Fruit fly (Drosophila melanogaster) whole organism, prepupa: ENCODE results near the gene CG16721.

ENCODE experiments used
- CG10631 ChIP-seq: fragments of 200-800 bp; sonication (Bioruptor generic); optimal IDR thresholded peaks from 2 replicates; lab custom pipeline; 2016; ENCODE audit warnings: missing biosample characterization, missing genetic modification characterization
- CG10669 ChIP-seq: fragments of 200-800 bp; sonication (Bioruptor generic); optimal IDR thresholded peaks from 3 replicates; lab custom pipeline; 2018; ENCODE audit warnings: missing biosample characterization, mild to moderate bottlenecking, missing genetic modification characterization, moderate library complexity
- CG11294 ChIP-seq: fragments of 200-800 bp; sonication (Bioruptor generic); IDR thresholded peaks from 2 replicates; pipeline ENCODE4 v1.3.6; 2022; ENCODE audit warnings: missing biosample characterization, missing genetic modification characterization
- CG11762 ChIP-seq: fragments of 200-800 bp; sonication (Bioruptor generic); optimal IDR thresholded peaks from 3 replicates; lab custom pipeline; 2016; ENCODE audit warnings: missing biosample characterization, missing genetic modification characterization; ENCODE audit not compliant: insufficient read depth
- CG11902 ChIP-seq: fragments of 200-800 bp; sonication (Bioruptor generic); optimal IDR thresholded peaks from 3 replicates; lab custom pipeline; 2016; ENCODE audit warnings: missing biosample characterization, missing genetic modification characterization
- CG15336 ChIP-seq: fragments of 200-800 bp; sonication (Bioruptor generic); IDR thresholded peaks from 2 replicates; pipeline ENCODE4 v1.3.6; 2022; ENCODE audit warnings: missing biosample characterization, missing genetic modification characterization
- CG1621 ChIP-seq: fragments of 200-800 bp; sonication (Bioruptor generic); optimal IDR thresholded peaks from 3 replicates; lab custom pipeline; 2018; ENCODE audit warnings: missing biosample characterization, mild to moderate bottlenecking, missing genetic modification characterization
- CG16779 ChIP-seq: fragments of 200-800 bp; sonication (Bioruptor generic); optimal IDR thresholded peaks from 3 replicates; lab custom pipeline; 2017; ENCODE audit warnings: missing biosample characterization, mild to moderate bottlenecking, missing genetic modification characterization
- CG31627 ChIP-seq: fragments of 200-800 bp; sonication (Bioruptor generic); optimal IDR thresholded peaks from 3 replicates; lab custom pipeline; 2016; ENCODE audit warnings: missing biosample characterization, missing genetic modification characterization
- CG32006 ChIP-seq: fragments of 200-800 bp; sonication (Bioruptor generic); optimal IDR thresholded peaks from 3 replicates; lab custom pipeline; 2017; ENCODE audit warnings: missing biosample characterization, mild to moderate bottlenecking, missing genetic modification characterization
- CG34406 ChIP-seq: fragments of 200-800 bp; sonication (Bioruptor generic); optimal IDR thresholded peaks from 3 replicates; lab custom pipeline; 2016; ENCODE audit warnings: missing biosample characterization, missing genetic modification characterization
- CG3919 ChIP-seq: fragments of 200-800 bp; sonication (Bioruptor generic); optimal IDR thresholded peaks from 3 replicates; lab custom pipeline; 2016; ENCODE audit warnings: missing biosample characterization, missing genetic modification characterization
- CG4318 ChIP-seq: fragments of 200-800 bp; sonication (Bioruptor generic); optimal IDR thresholded peaks from 3 replicates; lab custom pipeline; 2017; ENCODE audit warnings: missing biosample characterization, mild to moderate bottlenecking, missing genetic modification characterization
- CG6163 ChIP-seq: fragments of 200-800 bp; sonication (Bioruptor generic); IDR thresholded peaks from 3 replicates; pipeline ENCODE4 v1.3.6; 2022; ENCODE audit warnings: missing biosample characterization, missing genetic modification characterization
- CG6276 ChIP-seq: fragments of 200-800 bp; sonication (Bioruptor generic); optimal IDR thresholded peaks from 2 replicates; lab custom pipeline; 2017; ENCODE audit warnings: missing biosample characterization, mild to moderate bottlenecking, missing genetic modification characterization
- CG6792 ChIP-seq: fragments of 200-800 bp; sonication (Bioruptor generic); optimal IDR thresholded peaks from 3 replicates; lab custom pipeline; 2016; ENCODE audit warnings: missing biosample characterization, missing genetic modification characterization
- CG6808 ChIP-seq: fragments of 200-800 bp; sonication (Bioruptor generic); optimal IDR thresholded peaks from 3 replicates; lab custom pipeline; 2017; ENCODE audit warnings: missing biosample characterization, missing genetic modification characterization, mild to moderate bottlenecking, moderate library complexity, missing genetic modification reagents
- CG7368 ChIP-seq: fragments of 200-800 bp; sonication (Bioruptor generic); optimal IDR thresholded peaks from 3 replicates; lab custom pipeline; 2016; ENCODE audit warnings: missing biosample characterization, missing genetic modification characterization
- CG8119 ChIP-seq: fragments of 200-800 bp; sonication (Bioruptor generic); IDR thresholded peaks from 3 replicates; pipeline ENCODE4 v1.3.6; 2022; ENCODE audit warnings: missing biosample characterization, missing genetic modification characterization
- CG8319 ChIP-seq: fragments of 200-800 bp; sonication (Bioruptor generic); optimal IDR thresholded peaks from 3 replicates; lab custom pipeline; 2016; ENCODE audit warnings: missing biosample characterization, missing genetic modification characterization
- CG8632 ChIP-seq: fragments of 200-800 bp; sonication (Bioruptor generic); optimal IDR thresholded peaks from 3 replicates; lab custom pipeline; 2016; ENCODE audit warnings: missing biosample characterization, missing genetic modification characterization
- Eip75B ChIP-seq: fragments of 200-800 bp; sonication (Bioruptor generic); optimal IDR thresholded peaks from 3 replicates; lab custom pipeline; 2016; ENCODE audit warnings: missing biosample characterization, missing genetic modification characterization
- Eip78C ChIP-seq: fragments of 200-800 bp; sonication (Bioruptor generic); peaks from one replicate; lab custom pipeline; 2016; ENCODE audit warnings: missing biosample characterization, missing genetic modification characterization
- Eip93F ChIP-seq: fragments of 200-800 bp; sonication (Bioruptor generic); optimal IDR thresholded peaks from 2 replicates; lab custom pipeline; 2016; ENCODE audit warnings: missing biosample characterization, mild to moderate bottlenecking, missing genetic modification characterization
- Ets21C ChIP-seq: fragments of 200-800 bp; sonication (Bioruptor generic); optimal IDR thresholded peaks from 3 replicates; lab custom pipeline; 2016; ENCODE audit warnings: missing biosample characterization, missing genetic modification characterization
- Ets96B ChIP-seq: fragments of 200-800 bp; optimal IDR thresholded peaks from 2 replicates; lab custom pipeline; 2019; ENCODE audit warnings: missing biosample characterization, mild to moderate bottlenecking, missing genetic modification characterization, moderate library complexity
- Hr38 ChIP-seq: sonication (Bioruptor generic); optimal IDR thresholded peaks from 2 replicates; lab custom pipeline; 2016; ENCODE audit warnings: missing biosample characterization, missing genetic modification characterization
- Hr39 ChIP-seq: fragments of 200-800 bp; sonication (Bioruptor generic); optimal IDR thresholded peaks from 2 replicates; lab custom pipeline; 2016; ENCODE audit warnings: missing biosample characterization, missing genetic modification characterization
- Hr4 ChIP-seq: fragments of 200-800 bp; sonication (Bioruptor generic); optimal IDR thresholded peaks from 3 replicates; lab custom pipeline; 2016; ENCODE audit warnings: missing biosample characterization, missing genetic modification characterization
- Lpt ChIP-seq: fragments of 200-800 bp; sonication (Bioruptor generic); optimal IDR thresholded peaks from 3 replicates; lab custom pipeline; 2016; ENCODE audit warnings: missing biosample characterization, missing genetic modification characterization
- Met ChIP-seq: fragments of 200-800 bp; sonication (Bioruptor generic); optimal IDR thresholded peaks from 3 replicates; lab custom pipeline; 2016; ENCODE audit warnings: missing biosample characterization, missing genetic modification characterization
- OdsH ChIP-seq: fragments of 200-800 bp; sonication (Bioruptor generic); optimal IDR thresholded peaks from 3 replicates; lab custom pipeline; 2016; ENCODE audit warnings: missing biosample characterization, missing genetic modification characterization
- Smox ChIP-seq: fragments of 200-800 bp; sonication (Bioruptor generic); optimal IDR thresholded peaks from 3 replicates; lab custom pipeline; 2016; ENCODE audit warnings: missing biosample characterization, missing genetic modification characterization
- Sox102F ChIP-seq: fragments of 200-800 bp; sonication (Bioruptor generic); optimal IDR thresholded peaks from 2 replicates; lab custom pipeline; 2016; ENCODE audit warnings: missing biosample characterization, mild to moderate bottlenecking, missing genetic modification characterization
- Sox14 ChIP-seq: fragments of 200-800 bp; sonication (Bioruptor generic); optimal IDR thresholded peaks from 3 replicates; lab custom pipeline; 2016; ENCODE audit warnings: missing biosample characterization, missing genetic modification characterization
- Sox15 ChIP-seq: fragments of 200-800 bp; sonication (Bioruptor generic); optimal IDR thresholded peaks from 3 replicates; lab custom pipeline; 2016; ENCODE audit warnings: missing biosample characterization, missing genetic modification characterization
- achi ChIP-seq: fragments of 200-800 bp; sonication (Bioruptor generic); optimal IDR thresholded peaks from 3 replicates; lab custom pipeline; 2016; ENCODE audit warnings: missing biosample characterization, missing genetic modification characterization
- acj6 ChIP-seq: fragments of 200-800 bp; sonication (Bioruptor generic); optimal IDR thresholded peaks from 3 replicates; lab custom pipeline; 2016; ENCODE audit warnings: missing biosample characterization, missing genetic modification characterization
- dac ChIP-seq: fragments of 200-800 bp; sonication (Bioruptor generic); optimal IDR thresholded peaks from 2 replicates; lab custom pipeline; 2017; ENCODE audit warnings: missing biosample characterization, mild to moderate bottlenecking, missing genetic modification characterization
- eg ChIP-seq: fragments of 200-800 bp; sonication (Bioruptor generic); IDR thresholded peaks from 3 replicates; pipeline ENCODE4 v1.3.6; 2022; ENCODE audit warnings: missing biosample characterization, missing genetic modification characterization
- esn ChIP-seq: fragments of 200-800 bp; sonication (Bioruptor generic); optimal IDR thresholded peaks from 2 replicates; lab custom pipeline; 2016; ENCODE audit warnings: missing biosample characterization, mild to moderate bottlenecking, missing genetic modification characterization, moderate library complexity
- fd59A ChIP-seq: fragments of 200-800 bp; sonication (Bioruptor generic); optimal IDR thresholded peaks from 2 replicates; lab custom pipeline; 2017; ENCODE audit warnings: missing biosample characterization, mild to moderate bottlenecking, missing genetic modification characterization, missing genetic modification reagents
- fd85E ChIP-seq: fragments of 200-800 bp; sonication (Bioruptor generic); optimal IDR thresholded peaks from 3 replicates; lab custom pipeline; 2016; ENCODE audit warnings: missing biosample characterization, missing genetic modification characterization
- fkh ChIP-seq: fragments of 200-800 bp; sonication (Bioruptor generic); optimal IDR thresholded peaks from 3 replicates; lab custom pipeline; 2017; ENCODE audit warnings: missing biosample characterization, mild to moderate bottlenecking, missing genetic modification characterization, moderate library complexity
- lz ChIP-seq: fragments of 200-800 bp; sonication (Bioruptor generic); optimal IDR thresholded peaks from 3 replicates; lab custom pipeline; 2016; ENCODE audit warnings: missing biosample characterization, missing genetic modification characterization
- net ChIP-seq: fragments of 200-800 bp; sonication (Bioruptor generic); optimal IDR thresholded peaks from 3 replicates; lab custom pipeline; 2016; ENCODE audit warnings: missing biosample characterization, missing genetic modification characterization
- pdm3 ChIP-seq: fragments of 200-800 bp; sonication (Bioruptor generic); optimal IDR thresholded peaks from 3 replicates; lab custom pipeline; 2016; ENCODE audit warnings: missing biosample characterization, missing genetic modification characterization
- salr ChIP-seq, 2 experiments: fragments of 200-800 bp; sonication (Bioruptor generic); optimal IDR thresholded peaks; 3 replicates each; lab custom pipeline; 2016 to 2018; ENCODE audit warnings: missing biosample characterization in 2 of 2, missing genetic modification characterization in 2 of 2, mild to moderate bottlenecking in 1 of 2
- spab ChIP-seq: fragments of 200-800 bp; sonication (Bioruptor generic); optimal IDR thresholded peaks from 2 replicates; lab custom pipeline; 2017; ENCODE audit warnings: missing biosample characterization, mild to moderate bottlenecking, missing genetic modification characterization, missing genetic modification reagents
- ss ChIP-seq, 2 experiments: fragments of 200-800 bp; sonication (Bioruptor generic); optimal IDR thresholded peaks; 2 replicates in 1 of 2; 3 replicates in 1 of 2; lab custom pipeline; 2017 to 2018; ENCODE audit warnings: mild to moderate bottlenecking in 2 of 2, missing biosample characterization in 2 of 2, missing genetic modification characterization in 2 of 2, moderate library complexity in 1 of 2
- svp ChIP-seq: fragments of 200-800 bp; sonication (Bioruptor generic); peaks from one replicate; lab custom pipeline; 2016; ENCODE audit warnings: missing biosample characterization, missing genetic modification characterization
- topi ChIP-seq: fragments of 200-800 bp; sonication (Bioruptor generic); optimal IDR thresholded peaks from 3 replicates; lab custom pipeline; 2016; ENCODE audit warnings: missing biosample characterization, missing genetic modification characterization
- vri ChIP-seq: fragments of 200-800 bp; sonication (Bioruptor generic); optimal IDR thresholded peaks from 3 replicates; lab custom pipeline; 2016; ENCODE audit warnings: missing biosample characterization, mild to moderate bottlenecking, missing genetic modification characterization

Gene CG16721

dm6 chrX:5879543-5879943, at the start of gene CG16721, which contains the start of gene Usp30:
Gene CG16721 (plus strand): TSS chrX:5879869.
Gene Usp30 (minus strand): TSS chrX:5879787.
- TF ChIP-seq fkh (GFP tag; lab: Kevin White, UChicago) (no peak), ss (GFP tag; optimal IDR thresholded peaks at IDR 0.05; lab: Kevin White, UChicago) (no peak), CG8632 (GFP tag; lab: Kevin White, UChicago) (peak; percentile 8), net (GFP tag; lab: Kevin White, UChicago) (no peak), CG11294 (GFP tag; lab: Robert Waterston, UW) (no peak), CG10669 (GFP tag; lab: Kevin White, UChicago) (no peak), CG11762 (peak; percentile 23), Sox15 (GFP tag; lab: Kevin White, UChicago) (no peak), Met (GFP tag; lab: Kevin White, UChicago) (peak; percentile 57), Eip75B (GFP tag; lab: Kevin White, UChicago) (no peak), Ets21C (peak; percentile 34), salr (GFP tag; optimal IDR thresholded peaks at IDR 0.05; lab: Kevin White, UChicago) (no peak), lz (GFP tag; lab: Kevin White, UChicago) (peak; percentile 67), CG7368 (GFP tag; lab: Kevin White, UChicago) (peak; percentile 7), CG6163 (GFP tag; lab: Robert Waterston, UW) (peak; percentile 61; the same call in 2 of the 3 replicates), CG10631 (GFP tag; lab: Kevin White, UChicago) (peak; percentile 37), OdsH (GFP tag; lab: Kevin White, UChicago) (no peak), Ets96B (tag; lab: Kevin White, UChicago) (peak; percentile 6), CG34406 (peak; percentile 10), CG6276 (GFP tag; lab: Kevin White, UChicago) (no peak), eg (GFP tag; lab: Robert Waterston, UW) (no peak), Lpt (GFP tag; lab: Kevin White, UChicago) (no peak), CG6792 (GFP tag; lab: Kevin White, UChicago) (peak; percentile 4), esn (GFP tag; lab: Kevin White, UChicago) (peak; percentile 69), Sox102F (GFP tag; lab: Kevin White, UChicago) (no peak), Smox (no peak), fd59A (GFP tag; lab: Kevin White, UChicago) (peak; percentile 20), fd85E (GFP tag; lab: Kevin White, UChicago) (peak; percentile 30), Hr38 (GFP tag; lab: Kevin White, UChicago) (no peak), Eip78C (peak; percentile 67), CG16779 (tag; lab: Kevin White, UChicago) (no peak), CG32006 (no peak), Hr39 (peak; percentile 49), CG1621 (tag; lab: Kevin White, UChicago) (peak; percentile 51), CG15336 (GFP tag; lab: Robert Waterston, UW) (no peak), pdm3 (GFP tag; lab: Kevin White, UChicago) (no peak), dac (GFP tag; lab: Kevin White, UChicago) (no peak), CG11902 (GFP tag; lab: Kevin White, UChicago) (no peak), Hr4 (peak; percentile 10), achi (peak; percentile 53), CG8119 (GFP tag; lab: Robert Waterston, UW) (no peak), topi (GFP tag; lab: Kevin White, UChicago) (peak; percentile 65), svp (GFP tag; lab: Kevin White, UChicago) (no peak), CG31627 (GFP tag; lab: Kevin White, UChicago) (peak; percentile 57), Sox14 (GFP tag; lab: Kevin White, UChicago) (peak; percentile 69), vri (no peak), CG8319 (GFP tag; lab: Kevin White, UChicago) (peak; percentile 4), CG6808 (GFP tag; lab: Kevin White, UChicago) (no peak), Eip93F (no peak), CG4318 (GFP tag; lab: Kevin White, UChicago) (no peak), spab (no peak), acj6 (GFP tag; lab: Kevin White, UChicago) (peak; percentile 33), CG3919 (peak; percentile 51)
